Fruit fly (Drosophila melanogaster) whole organism, embryonic: Measurements from ENCODE around the gene AP-2alpha.
A peak's percentile ranks its signal among the peaks of the same experiment; 100 is the strongest.

Experiments used
- Antp ChIP-seq: fragments of 200-800 bp; sonication (Bioruptor generic); optimal IDR thresholded peaks from 3 replicates; lab custom pipeline; 2016; ENCODE audit warnings: missing biosample characterization, missing genetic modification characterization
- Awh ChIP-seq: fragments of 200-800 bp; sonication (Bioruptor generic); IDR thresholded peaks from 2 replicates; pipeline ENCODE4, ENCODE4 v1.3.6; 2022; ENCODE audit warnings: missing biosample characterization, missing genetic modification characterization
- C15 ChIP-seq: fragments of 200-800 bp; sonication (Bioruptor generic); IDR thresholded peaks from 3 replicates; pipeline ENCODE4 v1.3.6; 2022; ENCODE audit warnings: missing biosample characterization, missing genetic modification characterization
- CG10366 ChIP-seq: fragments of 200-800 bp; sonication (Bioruptor generic); IDR thresholded peaks from 2 replicates; pipeline ENCODE4 v1.3.6; 2022; ENCODE audit warnings: missing biosample characterization, missing genetic modification characterization
- CG12659 ChIP-seq: fragments of 200-800 bp; sonication (Bioruptor generic); optimal IDR thresholded peaks from 3 replicates; lab custom pipeline; 2017; ENCODE audit warnings: mild to moderate bottlenecking, missing biosample characterization, missing genetic modification reagents, missing genetic modification characterization
- CG12942 ChIP-seq: fragments of 200-800 bp; sonication (Bioruptor generic); optimal IDR thresholded peaks from 3 replicates; lab custom pipeline; 2016; ENCODE audit warnings: missing biosample characterization, missing genetic modification characterization
- CG15011 ChIP-seq: fragments of 200-800 bp; sonication (Bioruptor generic); optimal IDR thresholded peaks from 3 replicates; lab custom pipeline; 2018; ENCODE audit warnings: missing biosample characterization, mild to moderate bottlenecking, missing genetic modification characterization
- CG15696 ChIP-seq: fragments of 200-800 bp; sonication (Bioruptor generic); optimal IDR thresholded peaks from 2 replicates; lab custom pipeline; 2019; ENCODE audit warnings: missing biosample characterization, mild to moderate bottlenecking, missing genetic modification characterization, moderate library complexity
- CG1602 ChIP-seq: fragments of 200-800 bp; sonication (Bioruptor generic); optimal IDR thresholded peaks from 3 replicates; lab custom pipeline; 2016; ENCODE audit warnings: missing biosample characterization, missing genetic modification characterization
- CG16863 ChIP-seq: fragments of 200-800 bp; sonication (Bioruptor generic); optimal IDR thresholded peaks from 3 replicates; lab custom pipeline; 2016; ENCODE audit warnings: missing biosample characterization, missing genetic modification characterization
- CG17359 ChIP-seq: fragments of 200-800 bp; sonication (Bioruptor generic); optimal IDR thresholded peaks from 3 replicates; lab custom pipeline; 2018; ENCODE audit warnings: missing biosample characterization, mild to moderate bottlenecking, missing genetic modification characterization, moderate library complexity
- CG18599 ChIP-seq: fragments of 200-800 bp; sonication (Bioruptor generic); optimal IDR thresholded peaks from 3 replicates; lab custom pipeline; 2017; ENCODE audit warnings: missing biosample characterization, missing genetic modification characterization, mild to moderate bottlenecking, moderate library complexity, missing genetic modification reagents
- CG2712 ChIP-seq: fragments of 200-800 bp; optimal IDR thresholded peaks from 3 replicates; lab custom pipeline; 2019; ENCODE audit warnings: missing biosample characterization, mild to moderate bottlenecking, missing genetic modification characterization, moderate library complexity
- CG3407 ChIP-seq: fragments of 200-800 bp; sonication (Bioruptor generic); optimal IDR thresholded peaks from 2 replicates; lab custom pipeline; 2018; ENCODE audit warnings: missing biosample characterization, mild to moderate bottlenecking, missing genetic modification characterization
- CG4360 ChIP-seq: fragments of 200-800 bp; sonication (Bioruptor generic); IDR thresholded peaks from 2 replicates; pipeline ENCODE4 v1.3.6; 2022; ENCODE audit warnings: missing biosample characterization, missing genetic modification characterization
- CG43689 ChIP-seq: fragments of 200-800 bp; sonication (Bioruptor generic); IDR thresholded peaks from 2 replicates; pipeline ENCODE4 v1.3.6; 2022; ENCODE audit warnings: missing biosample characterization, missing genetic modification characterization
- CG4820 ChIP-seq: fragments of 200-800 bp; sonication (Bioruptor generic); optimal IDR thresholded peaks from 3 replicates; lab custom pipeline; 2016; ENCODE audit warnings: missing biosample characterization, missing genetic modification characterization
- CG6689 ChIP-seq: fragments of 200-800 bp; sonication (Bioruptor generic); IDR thresholded peaks from 2 replicates; pipeline ENCODE4 v1.3.6; 2022; ENCODE audit warnings: missing biosample characterization, missing genetic modification characterization
- CG9215 ChIP-seq: fragments of 200-800 bp; sonication (Bioruptor generic); IDR thresholded peaks from 2 replicates; pipeline ENCODE4 v1.3.6; 2022; ENCODE audit warnings: missing biosample characterization, missing genetic modification characterization
- CG9817 ChIP-seq: fragments of 200-800 bp; sonication (Bioruptor generic); optimal IDR thresholded peaks from 2 replicates; lab custom pipeline; 2018; ENCODE audit warnings: missing biosample characterization, mild to moderate bottlenecking, missing genetic modification characterization, moderate library complexity
- CHES-1-like ChIP-seq: fragments of 200-800 bp; sonication (Bioruptor generic); optimal IDR thresholded peaks from 2 replicates; lab custom pipeline; 2016; ENCODE audit warnings: missing biosample characterization, missing genetic modification characterization
- Deaf1 ChIP-seq: fragments of 200-800 bp; optimal IDR thresholded peaks from 3 replicates; lab custom pipeline; 2019; ENCODE audit warnings: missing biosample characterization, mild to moderate bottlenecking, missing genetic modification characterization, moderate library complexity
- Dek ChIP-seq: fragments of 200-800 bp; sonication (Bioruptor generic); optimal IDR thresholded peaks from 3 replicates; lab custom pipeline; 2019; ENCODE audit warnings: missing biosample characterization, mild to moderate bottlenecking, missing genetic modification characterization, moderate library complexity
- Doc3 ChIP-seq: fragments of 200-800 bp; sonication (Bioruptor generic); IDR thresholded peaks from 3 replicates; pipeline ENCODE4 v1.3.6; 2022; ENCODE audit warnings: missing biosample characterization, missing genetic modification characterization; ENCODE audit not compliant: partially characterized antibody
- Dp ChIP-seq: fragments of 200-800 bp; sonication (Bioruptor generic); optimal IDR thresholded peaks from 2 replicates; lab custom pipeline; 2018; ENCODE audit warnings: missing biosample characterization, mild to moderate bottlenecking, missing genetic modification characterization, moderate library complexity
- Ets97D ChIP-seq: fragments of 200-800 bp; sonication (Bioruptor generic); optimal IDR thresholded peaks from 3 replicates; lab custom pipeline; 2016; ENCODE audit warnings: missing biosample characterization, missing genetic modification characterization
- Fer3 ChIP-seq: fragments of 200-800 bp; sonication (Bioruptor generic); optimal IDR thresholded peaks from 2 replicates; lab custom pipeline; 2018; ENCODE audit warnings: missing biosample characterization, mild to moderate bottlenecking, missing genetic modification characterization, moderate library complexity
- Hmx ChIP-seq: fragments of 200-800 bp; sonication (Bioruptor generic); optimal IDR thresholded peaks from 2 replicates; lab custom pipeline; 2016; ENCODE audit warnings: missing biosample characterization, missing genetic modification characterization
- Jarid2 ChIP-seq: fragments of 200-800 bp; sonication (Bioruptor generic); optimal IDR thresholded peaks from 3 replicates; lab custom pipeline; 2017; ENCODE audit warnings: mild to moderate bottlenecking, missing biosample characterization, missing genetic modification reagents, missing genetic modification characterization
- Lim3 ChIP-seq: fragments of 200-800 bp; sonication (Bioruptor generic); IDR thresholded peaks from 2 replicates; pipeline ENCODE4 v1.3.6; 2022; ENCODE audit warnings: missing biosample characterization, missing genetic modification characterization
- Mrtf ChIP-seq: fragments of 200-800 bp; sonication (Bioruptor generic); IDR thresholded peaks from 3 replicates; pipeline ENCODE4 v1.3.6; 2022; ENCODE audit warnings: missing biosample characterization, missing genetic modification characterization
- PHDP ChIP-seq: fragments of 200-800 bp; sonication (Bioruptor generic); optimal IDR thresholded peaks from 3 replicates; lab custom pipeline; 2018; ENCODE audit warnings: missing biosample characterization, mild to moderate bottlenecking, missing genetic modification characterization, moderate library complexity
- Rx ChIP-seq: fragments of 200-800 bp; sonication (Bioruptor generic); IDR thresholded peaks from 2 replicates; pipeline ENCODE4 v1.3.6; 2022; ENCODE audit warnings: missing biosample characterization, missing genetic modification characterization
- Sin3A ChIP-seq: fragments of >200 bp; optimal IDR thresholded peaks from 2 replicates; lab custom pipeline; 2018
- ap ChIP-seq: fragments of 200-800 bp; sonication (Bioruptor generic); IDR thresholded peaks from 2 replicates; pipeline ENCODE4 v1.3.6; 2022; ENCODE audit warnings: missing biosample characterization, missing genetic modification characterization
- bigmax ChIP-seq: fragments of 200-800 bp; sonication (Bioruptor generic); optimal IDR thresholded peaks from 2 replicates; lab custom pipeline; 2018; ENCODE audit warnings: missing biosample characterization, mild to moderate bottlenecking, missing genetic modification characterization
- crp ChIP-seq, 2 experiments: fragments of 200-800 bp; sonication (Bioruptor generic); optimal IDR thresholded peaks; 2 replicates in 1 of 2; 3 replicates in 1 of 2; lab custom pipeline; 2017; ENCODE audit warnings: missing biosample characterization in 2 of 2, missing genetic modification characterization in 2 of 2, mild to moderate bottlenecking in 1 of 2, moderate library complexity in 1 of 2
- dati ChIP-seq: fragments of 200-800 bp; sonication (Bioruptor generic); IDR thresholded peaks from 2 replicates; pipeline ENCODE4 v1.3.6; 2022; ENCODE audit warnings: missing biosample characterization, missing genetic modification characterization
- eve ChIP-seq, 2 experiments: fragments of >200 bp; optimal IDR thresholded peaks; 2 replicates each; lab custom pipeline; 2017; ENCODE audit warnings: missing biosample characterization in 2 of 2, missing genetic modification characterization in 2 of 2
- eyg ChIP-seq: fragments of 200-800 bp; sonication (Bioruptor generic); optimal IDR thresholded peaks from 3 replicates; lab custom pipeline; 2016; ENCODE audit warnings: missing biosample characterization, missing genetic modification characterization
- gce ChIP-seq: fragments of 200-800 bp; sonication (Bioruptor generic); IDR thresholded peaks from 3 replicates; pipeline ENCODE4 v1.3.6; 2022; ENCODE audit warnings: missing biosample characterization, missing genetic modification characterization
- jigr1 ChIP-seq: fragments of 200-800 bp; sonication (Bioruptor generic); IDR thresholded peaks from 3 replicates; pipeline ENCODE4 v1.3.6; 2022; ENCODE audit warnings: missing biosample characterization, missing genetic modification characterization
- nau ChIP-seq: fragments of 200-800 bp; sonication (Bioruptor generic); optimal IDR thresholded peaks from 3 replicates; lab custom pipeline; 2017; ENCODE audit warnings: missing biosample characterization, mild to moderate bottlenecking, missing genetic modification characterization, missing genetic modification reagents
- pho ChIP-seq: fragments of 200-800 bp; sonication (Bioruptor generic); optimal IDR thresholded peaks from 2 replicates; lab custom pipeline; 2016; ENCODE audit warnings: missing biosample characterization, missing genetic modification characterization
- rib ChIP-seq: fragments of 200-800 bp; sonication (Bioruptor generic); IDR thresholded peaks from 2 replicates; pipeline ENCODE4 v1.3.6; 2022; ENCODE audit warnings: missing biosample characterization, missing genetic modification characterization
- sqz ChIP-seq: fragments of 200-800 bp; sonication (Bioruptor generic); optimal IDR thresholded peaks from 3 replicates; lab custom pipeline; 2018; ENCODE audit warnings: missing biosample characterization, mild to moderate bottlenecking, missing genetic modification characterization
- sug ChIP-seq: fragments of 200-800 bp; optimal IDR thresholded peaks from 2 replicates; lab custom pipeline; 2019; ENCODE audit warnings: missing biosample characterization, mild to moderate bottlenecking, missing genetic modification characterization, moderate library complexity
- tio ChIP-seq: fragments of 200-800 bp; sonication (Bioruptor generic); optimal IDR thresholded peaks from 2 replicates; lab custom pipeline; 2017; ENCODE audit warnings: missing biosample characterization, missing genetic modification characterization, inconsistent platforms
- usp ChIP-seq: fragments of >200 bp; optimal IDR thresholded peaks from 2 replicates; lab custom pipeline; 2017; ENCODE audit warnings: missing biosample characterization, missing genetic modification characterization
- vfl ChIP-seq: fragments of 200-800 bp; sonication (Bioruptor generic); optimal IDR thresholded peaks from 2 replicates; lab custom pipeline; 2016; ENCODE audit warnings: missing biosample characterization, missing genetic modification characterization

The AP-2alpha gene

dm6 chr2L:414593-415399 lies at the start of gene AP-2alpha, which contains the start of gene ebi (continued):
- TF ChIP-seq Fer3 (tag; lab: Kevin White, UChicago) (peak; percentile 78), tio (GFP tag; lab: Kevin White, UChicago) (no peak), PHDP (peak; percentile 88), CG6689 (GFP tag; lab: Robert Waterston, UW) (peak; percentile 100), Rx (GFP tag; lab: Robert Waterston, UW) (peak; percentile 61; the same call in 1 of the 2 replicates), CG4360 (GFP tag; lab: Robert Waterston, UW) (no peak), ap (GFP tag; lab: Robert Waterston, UW) (peak; percentile 53), Dp (GFP tag; lab: Kevin White, UChicago) (peak; percentile 40), crp (GFP tag; optimal IDR thresholded peaks at IDR 0.05; lab: Kevin White, UChicago) (peak in 1 of 2 experiments; percentile 52), rib (GFP tag; lab: Robert Waterston, UW) (peak; percentile 86), CG4820 (GFP tag; lab: Kevin White, UChicago) (peak; percentile 86), sug (tag; lab: Kevin White, UChicago) (peak; percentile 88), Deaf1 (tag; lab: Kevin White, UChicago) (no peak), CG15696 (tag; lab: Kevin White, UChicago) (peak; percentile 83), C15 (GFP tag; lab: Robert Waterston, UW) (peak; percentile 62; the same call in 1 of the 3 replicates), CG12659 (GFP tag; lab: Kevin White, UChicago) (peak; percentile 95), CG15011 (GFP tag; lab: Kevin White, UChicago) (peak; percentile 61), usp (GFP tag; lab: Kevin White, UChicago) (no peak), Awh (GFP tag; lab: Robert Waterston, UW) (no peak), CG2712 (tag; lab: Kevin White, UChicago) (peak; percentile 85), CG17359 (peak; percentile 62), CG18599 (peak; percentile 84), bigmax (GFP tag; lab: Kevin White, UChicago) (no peak), Doc3 (no peak), gce (GFP tag; lab: Robert Waterston, UW) (peak; percentile 63; the same call in 2 of the 3 replicates), dati (no peak), Ets97D (GFP tag; lab: Kevin White, UChicago) (peak; percentile 92), sqz (GFP tag; lab: Kevin White, UChicago) (peak; percentile 22), CG16863 (GFP tag; lab: Kevin White, UChicago) (peak; percentile 93), CG9215 (peak; percentile 93), CG3407 (peak; percentile 71), CG12942 (peak; percentile 88), CG1602 (GFP tag; lab: Kevin White, UChicago) (peak; percentile 88), CG9817 (peak; percentile 92), pho (GFP tag; lab: Kevin White, UChicago) (peak; percentile 95), jigr1 (GFP tag; lab: Robert Waterston, UW) (peak; percentile 84; the same call in 2 of the 3 replicates), CG43689 (GFP tag; lab: Robert Waterston, UW) (peak; percentile 63; the same call in 1 of the 2 replicates), CG10366 (peak; percentile 85), CHES-1-like (GFP tag; lab: Kevin White, UChicago) (peak; percentile 97), Jarid2 (GFP tag; lab: Kevin White, UChicago) (peak; percentile 51), Antp (GFP tag; lab: Kevin White, UChicago) (peak; percentile 95), Dek (tag; lab: Kevin White, UChicago) (peak; percentile 83), nau (GFP tag; lab: Kevin White, UChicago) (no peak), Hmx (peak; percentile 66), Sin3A (peak; percentile 100), Lim3 (GFP tag; lab: Robert Waterston, UW) (peak; percentile 76), vfl (GFP tag; lab: Kevin White, UChicago) (peak; percentile 84), Mrtf (peak; percentile 84), eve (GFP tag; optimal IDR thresholded peaks at IDR 0.05; lab: Kevin White, UChicago) (peak in 1 of 2 experiments; percentile 58), eyg (GFP tag; lab: Kevin White, UChicago) (peak; percentile 87)
